Worm (Caenorhabditis elegans): ENCODE measurements around the gene T09A12.1.

T09A12.1 gene

DNA sequence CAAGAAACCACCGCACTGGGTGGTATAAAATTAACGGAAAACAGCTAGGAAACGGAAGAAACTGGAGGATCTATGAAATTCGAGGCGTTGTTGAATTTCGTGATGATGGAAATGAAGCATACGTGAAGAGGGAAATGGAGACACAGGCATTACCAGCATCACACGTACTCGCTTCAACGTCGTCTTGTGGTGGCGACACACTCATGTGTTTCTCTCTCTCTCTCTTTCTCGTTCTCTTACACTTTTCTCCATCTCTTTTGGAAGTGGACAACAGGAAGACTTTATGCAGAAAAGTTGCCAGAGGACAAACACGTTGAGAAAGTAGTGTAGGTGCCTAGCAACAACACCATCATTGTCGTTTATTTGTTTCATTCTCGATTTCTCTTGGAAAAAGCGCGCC, 11.8 kb upstream of the T09A12.1 start:
- TF ChIP-seq dmd-4 (tag; optimal IDR thresholded peaks at IDR 0.05) (no peak), nhr-237 (tag; optimal IDR thresholded peaks at IDR 0.05) (no peak), ama-1 (optimal IDR thresholded peaks at IDR 0.05) (no peak), crh-2 (tag; optimal IDR thresholded peaks at IDR 0.05) (peak; percentile 33), sem-4 (tag; optimal IDR thresholded peaks at IDR 0.05) (no peak), nhr-6 (tag; optimal IDR thresholded peaks at IDR 0.05) (no peak), sma-9 (GFP tag; optimal IDR thresholded peaks at IDR 0.05) (no peak), sma-9 (tag; optimal IDR thresholded peaks at IDR 0.05) (no peak), nhr-21 (tag; optimal IDR thresholded peaks at IDR 0.05) (no peak), ceh-16 (tag; optimal IDR thresholded peaks at IDR 0.05) (no peak), aly-2 (tag; optimal IDR thresholded peaks at IDR 0.05) (no peak), unc-62 (GFP tag; optimal IDR thresholded peaks at IDR 0.05) (no peak), peb-1 (tag; optimal IDR thresholded peaks at IDR 0.05) (no peak), elt-3 (tag; optimal IDR thresholded peaks at IDR 0.05) (no peak), zag-1 (tag; optimal IDR thresholded peaks at IDR 0.05) (no peak), blmp-1 (tag; optimal IDR thresholded peaks at IDR 0.05; ENCODE audit: insufficient read depth) (no peak), mbf-1 (tag; optimal IDR thresholded peaks at IDR 0.05) (no peak), unc-39 (tag; optimal IDR thresholded peaks at IDR 0.05) (no peak), ztf-11 (tag; optimal IDR thresholded peaks at IDR 0.05) (no peak), lin-39 (tag; optimal IDR thresholded peaks at IDR 0.05) (no peak), nhr-129 (tag; optimal IDR thresholded peaks at IDR 0.05) (peak; percentile 80), ztf-4 (tag; optimal IDR thresholded peaks at IDR 0.05) (no peak), ceh-82 (tag; optimal IDR thresholded peaks at IDR 0.05) (no peak), unc-55 (GFP tag; optimal IDR thresholded peaks at IDR 0.05) (peak; percentile 73), egl-27 (tag; optimal IDR thresholded peaks at IDR 0.05) (no peak), lin-11 (tag; optimal IDR thresholded peaks at IDR 0.05) (peak; percentile 55), skn-1 (tag; optimal IDR thresholded peaks at IDR 0.05) (no peak), alr-1 (tag; optimal IDR thresholded peaks at IDR 0.05) (no peak), lsy-2 (tag; optimal IDR thresholded peaks at IDR 0.05) (peak in 1 of 2 experiments; percentile 47), nhr-23 (tag; optimal IDR thresholded peaks at IDR 0.05) (no peak), C34F6.9 (tag; optimal IDR thresholded peaks at IDR 0.05) (peak; percentile 57), nhr-11 (tag; optimal IDR thresholded peaks at IDR 0.05) (no peak), Y55F3AM.14 (GFP tag; optimal IDR thresholded peaks at IDR 0.05) (no peak), ZK546.5 (tag; optimal IDR thresholded peaks at IDR 0.05) (no peak), fos-1 (tag; optimal IDR thresholded peaks at IDR 0.05) (peak; percentile 25), nhr-12 (tag; optimal IDR thresholded peaks at IDR 0.05) (no peak), nhr-10 (tag; optimal IDR thresholded peaks at IDR 0.05) (no peak), snpc-4 (tag; optimal IDR thresholded peaks at IDR 0.05) (no peak), ztf-1 (GFP tag; conservative IDR thresholded peaks at IDR 0.05) (no peak), nhr-25 (tag; optimal IDR thresholded peaks at IDR 0.05) (no peak), F13H6.1 (tag; optimal IDR thresholded peaks at IDR 0.05) (no peak), sma-3 (GFP tag; optimal IDR thresholded peaks at IDR 0.05) (no peak), lin-13 (GFP tag; optimal IDR thresholded peaks at IDR 0.05) (no peak), nhr-77 (tag; optimal IDR thresholded peaks at IDR 0.05) (no peak)

ce11 chrIV:8233268-8233667, 10.9 kb upstream of the T09A12.1 start:
- TF ChIP-seq blmp-1 (tag; optimal IDR thresholded peaks at IDR 0.05; ENCODE audit: insufficient read depth) (peak; percentile 42), sem-4 (tag; optimal IDR thresholded peaks at IDR 0.05) (no peak), unc-39 (tag; optimal IDR thresholded peaks at IDR 0.05) (no peak)

- peak; percentile 44 for TF ChIP-seq crh-2 (tag; optimal IDR thresholded peaks at IDR 0.05)
- no peak for TF ChIP-seq gmeb-1 (tag; optimal IDR thresholded peaks at IDR 0.05)
- peak; percentile 57 for TF ChIP-seq fos-1 (tag; optimal IDR thresholded peaks at IDR 0.05)
- peak; percentile 20 for TF ChIP-seq nhr-129 (tag; optimal IDR thresholded peaks at IDR 0.05)
- peak; percentile 14 for TF ChIP-seq sma-9 (GFP tag; optimal IDR thresholded peaks at IDR 0.05)
- no peak for TF ChIP-seq sma-9 (tag; optimal IDR thresholded peaks at IDR 0.05)
- TF ChIP-seq nhr-77 (tag; optimal IDR thresholded peaks at IDR 0.05) = no peak
- TF ChIP-seq egl-27 (tag; optimal IDR thresholded peaks at IDR 0.05) = peak; percentile 6
Observed at ce11 chrIV:8234088-8234496, 10.1 kb upstream of the T09A12.1 start.
